Worm (Caenorhabditis elegans) whole organism, young adult: ENCODE measurements around the gene F39D8.3.

ENCODE experiments used
- F10E7.11 ChIP-seq: sonication (generic microtip); optimal IDR thresholded peaks from 2 replicates; lab custom pipeline; 2017; ENCODE audit warnings: mild to moderate bottlenecking, missing genetic modification characterization, moderate library complexity, missing compliant biosample characterization
- F37B4.10 ChIP-seq: fragments of 200-800 bp; sonication (Bioruptor generic); IDR thresholded peaks from 2 replicates; pipeline ENCODE4 v1.3.6; 2022; ENCODE audit warnings: missing genetic modification characterization, missing compliant biosample characterization
- F39B2.1 ChIP-seq: fragments of 200-800 bp; sonication (Bioruptor generic); IDR thresholded peaks from 2 replicates; pipeline ENCODE4 v1.3.6; 2022; ENCODE audit warnings: missing genetic modification reagents, missing genetic modification characterization, missing compliant biosample characterization
- F52B5.7 ChIP-seq: sonication (generic microtip); optimal IDR thresholded peaks from 2 replicates; lab custom pipeline; 2016; ENCODE audit warnings: mild to moderate bottlenecking, missing genetic modification characterization, missing compliant biosample characterization
- K12H6.12 ChIP-seq: fragments of 200-800 bp; sonication (Bioruptor generic); optimal IDR thresholded peaks from 2 replicates; lab custom pipeline; 2018; ENCODE audit warnings: mild to moderate bottlenecking, missing genetic modification characterization, missing compliant biosample characterization
- Y79H2A.3 ChIP-seq: fragments of 200-800 bp; sonication (Bioruptor generic); conservative IDR thresholded peaks from 2 replicates; pipeline ENCODE4 v1.3.6; 2022; ENCODE audit warnings: missing genetic modification reagents, missing genetic modification characterization, missing compliant biosample characterization
- ama-1 ChIP-seq, 3 experiments: fragments of 150-350 bp in 1 of 3; sonication (generic microtip) in 2 of 3; optimal IDR thresholded peaks; 2 replicates each; lab custom pipeline; 2014 to 2018; ENCODE audit warnings: missing biosample characterization in 2 of 3, missing genetic modification characterization in 2 of 3, missing genetic modification reagents in 2 of 3
- athp-1 ChIP-seq: sonication (generic microtip); optimal IDR thresholded peaks from 2 replicates; lab custom pipeline; 2017; ENCODE audit warnings: mild to moderate bottlenecking, missing genetic modification characterization, missing compliant biosample characterization
- attf-3 ChIP-seq: fragments of 200-800 bp; sonication (Bioruptor generic); conservative IDR thresholded peaks from 2 replicates; pipeline ENCODE4 v1.3.6; 2022; ENCODE audit warnings: missing genetic modification reagents, missing genetic modification characterization, missing compliant biosample characterization
- attf-5 ChIP-seq: fragments of 200-800 bp; sonication (Bioruptor generic); optimal IDR thresholded peaks from 2 replicates; lab custom pipeline; 2018; ENCODE audit warnings: mild to moderate bottlenecking, missing genetic modification characterization, missing compliant biosample characterization
- attf-6 ChIP-seq: fragments of 200-800 bp; sonication (Bioruptor generic); IDR thresholded peaks from 2 replicates; pipeline ENCODE4 v1.3.6; 2022; ENCODE audit warnings: missing genetic modification reagents, missing genetic modification characterization, missing compliant biosample characterization
- bed-1 ChIP-seq: fragments of 200-800 bp; sonication (Bioruptor generic); IDR thresholded peaks from 2 replicates; pipeline ENCODE4 v1.3.6; 2022; ENCODE audit warnings: missing genetic modification reagents, missing genetic modification characterization, missing compliant biosample characterization
- bed-2 ChIP-seq: fragments of 200-800 bp; sonication (Bioruptor generic); IDR thresholded peaks from 2 replicates; pipeline ENCODE4 v1.3.6; 2022; ENCODE audit warnings: missing genetic modification reagents, missing genetic modification characterization, missing compliant biosample characterization
- cebp-1 ChIP-seq, 2 experiments: fragments of 200-800 bp in 1 of 2; sonication (Bioruptor generic) in 1 of 2; sonication (generic microtip) in 1 of 2; IDR thresholded peaks in 1 of 2; optimal IDR thresholded peaks in 1 of 2; 2 replicates each; pipeline versions ENCODE4 v1.3.6 to Lab custom; 2017 to 2022; ENCODE audit warnings: missing compliant biosample characterization in 2 of 2, missing genetic modification characterization in 2 of 2, mild to moderate bottlenecking in 1 of 2, missing genetic modification reagents in 1 of 2, moderate library complexity in 1 of 2
- ceh-58 ChIP-seq: fragments of 200-800 bp; sonication (Bioruptor generic); IDR thresholded peaks from 2 replicates; pipeline ENCODE4 v1.3.6; 2022; ENCODE audit warnings: missing genetic modification characterization, missing compliant biosample characterization
- chd-7 ChIP-seq: sonication (generic microtip); optimal IDR thresholded peaks from 2 replicates; lab custom pipeline; 2016; ENCODE audit warnings: mild to moderate bottlenecking, missing genetic modification characterization, moderate library complexity, missing compliant biosample characterization
- egl-44 ChIP-seq: fragments of 200-800 bp; sonication (Bioruptor generic); IDR thresholded peaks from 2 replicates; pipeline ENCODE4 v1.3.6; 2022; ENCODE audit warnings: missing genetic modification reagents, missing genetic modification characterization, missing compliant biosample characterization
- ets-4 ChIP-seq: fragments of 200-800 bp; sonication (Bioruptor generic); optimal IDR thresholded peaks from 2 replicates; lab custom pipeline; 2018; ENCODE audit warnings: mild to moderate bottlenecking, missing genetic modification characterization, missing compliant biosample characterization
- hmg-1.2 ChIP-seq: fragments of 200-800 bp; sonication (Bioruptor generic); IDR thresholded peaks from 2 replicates; pipeline ENCODE4 v1.3.6; 2022; ENCODE audit warnings: missing genetic modification reagents, missing genetic modification characterization, missing compliant biosample characterization
- let-526 ChIP-seq: fragments of 200-800 bp; sonication (Bioruptor generic); IDR thresholded peaks from 2 replicates; pipeline ENCODE4 v1.3.6; 2022; ENCODE audit warnings: missing genetic modification reagents, missing genetic modification characterization, missing compliant biosample characterization
- let-607 ChIP-seq, 2 experiments: fragments of 200-800 bp in 1 of 2; sonication (Bioruptor generic) in 1 of 2; sonication (generic microtip) in 1 of 2; optimal IDR thresholded peaks; 2 replicates each; lab custom pipeline; 2016 to 2018; ENCODE audit warnings: mild to moderate bottlenecking in 2 of 2, missing compliant biosample characterization in 2 of 2, missing genetic modification characterization in 2 of 2, moderate library complexity in 2 of 2, missing genotype in 1 of 2
- lin-40 ChIP-seq: sonication (generic microtip); optimal IDR thresholded peaks from 2 replicates; lab custom pipeline; 2016; ENCODE audit warnings: missing genetic modification characterization, mild to moderate bottlenecking, missing compliant biosample characterization, missing genotype, missing genetic modification reagents
- mcd-1 ChIP-seq: fragments of 200-800 bp; sonication (Bioruptor generic); IDR thresholded peaks from 2 replicates; pipeline ENCODE4 v1.3.6; 2022; ENCODE audit warnings: missing genetic modification reagents, missing genetic modification characterization, missing compliant biosample characterization
- nfya-1 ChIP-seq: sonication (generic microtip); optimal IDR thresholded peaks from 2 replicates; lab custom pipeline; 2017; ENCODE audit warnings: antibody characterized with exemption, missing compliant biosample characterization, missing genetic modification characterization, borderline replicate concordance; ENCODE audit not compliant: insufficient read depth
- nhr-80 ChIP-seq: sonication (generic microtip); optimal IDR thresholded peaks from 2 replicates; lab custom pipeline; 2016; ENCODE audit warnings: missing genetic modification characterization, missing compliant biosample characterization
- rec-8 ChIP-seq, 2 experiments: sonication (generic microtip); optimal IDR thresholded peaks; 2 replicates each; lab custom pipeline; 2016; ENCODE audit warnings: mild to moderate bottlenecking in 2 of 2, missing genetic modification characterization in 2 of 2, missing genetic modification reagents in 2 of 2, missing genotype in 2 of 2, missing biosample characterization in 1 of 2, missing compliant biosample characterization in 1 of 2, moderate library complexity in 1 of 2
- rpc-1 ChIP-seq, 2 experiments: fragments of 150-350 bp in 1 of 2; sonication (generic microtip) in 1 of 2; optimal IDR thresholded peaks; 2 replicates each; lab custom pipeline; 2014 to 2018; ENCODE audit warnings: missing biosample characterization in 1 of 2, missing genetic modification characterization in 1 of 2, missing genetic modification reagents in 1 of 2, missing genotype in 1 of 2
- sea-2 ChIP-seq: fragments of 200-800 bp; sonication (Bioruptor generic); IDR thresholded peaks from 2 replicates; pipeline ENCODE4 v1.3.6; 2022; ENCODE audit warnings: missing genetic modification characterization, missing compliant biosample characterization
- snpc-3.4 ChIP-seq: sonication (generic microtip); optimal IDR thresholded peaks from 2 replicates; lab custom pipeline; 2017; ENCODE audit warnings: missing genetic modification characterization, mild to moderate bottlenecking, missing compliant biosample characterization, antibody characterized with exemption, moderate library complexity, missing genotype, missing genetic modification reagents
- snpc-4 ChIP-seq, 5 experiments: fragments of 150-350 bp in 1 of 5; sonication (generic microtip) in 4 of 5; optimal IDR thresholded peaks; 2 replicates each; lab custom pipeline; 2014 to 2018; ENCODE audit warnings: missing genetic modification characterization in 5 of 5, missing biosample characterization in 3 of 5, antibody characterized with exemption in 2 of 5, mild to moderate bottlenecking in 2 of 5, missing compliant biosample characterization in 2 of 5, missing genotype in 2 of 5, moderate library complexity in 2 of 5, missing genetic modification reagents in 1 of 5
- ztf-28 ChIP-seq: fragments of 200-800 bp; sonication (Bioruptor generic); IDR thresholded peaks from 2 replicates; pipeline ENCODE4 v1.3.6; 2022; ENCODE audit warnings: missing genetic modification reagents, missing genetic modification characterization, missing compliant biosample characterization
- ztf-6 ChIP-seq: fragments of 200-800 bp; sonication (Bioruptor generic); IDR thresholded peaks from 2 replicates; pipeline ENCODE4 v1.3.6; 2022; ENCODE audit warnings: missing genetic modification reagents, missing genetic modification characterization, missing compliant biosample characterization

Gene F39D8.3

ce11 chrX:15438768-15439167 is 18.0 kb downstream of the F39D8.3 start:
- no peak for TF ChIP-seq ztf-28
- no peak for TF ChIP-seq K12H6.12 (tag; lab: Kevin White, UChicago)
- peak; percentile 26; the same call in 1 of the 2 replicates for TF ChIP-seq mcd-1 (GFP tag; lab: Robert Waterston, UW)
- TF ChIP-seq F37B4.10 (GFP tag; lab: Robert Waterston, UW) = 0 out of 2 replicates have a peak, but pooled peaks have one; percentile 68
- no peak for TF ChIP-seq bed-2 (GFP tag; lab: Robert Waterston, UW)
- TF ChIP-seq attf-3 (GFP tag; lab: Robert Waterston, UW) = no peak
- peak; percentile 24 for TF ChIP-seq snpc-4 (GFP tag; optimal IDR thresholded peaks at IDR 0.05; lab: Kevin White, UChicago)
- peak in 3 of 4 experiments; percentile 51 to 85 (median 78) for TF ChIP-seq snpc-4 (tag; optimal IDR thresholded peaks at IDR 0.05; lab: Kevin White, UChicago)

DNA sequence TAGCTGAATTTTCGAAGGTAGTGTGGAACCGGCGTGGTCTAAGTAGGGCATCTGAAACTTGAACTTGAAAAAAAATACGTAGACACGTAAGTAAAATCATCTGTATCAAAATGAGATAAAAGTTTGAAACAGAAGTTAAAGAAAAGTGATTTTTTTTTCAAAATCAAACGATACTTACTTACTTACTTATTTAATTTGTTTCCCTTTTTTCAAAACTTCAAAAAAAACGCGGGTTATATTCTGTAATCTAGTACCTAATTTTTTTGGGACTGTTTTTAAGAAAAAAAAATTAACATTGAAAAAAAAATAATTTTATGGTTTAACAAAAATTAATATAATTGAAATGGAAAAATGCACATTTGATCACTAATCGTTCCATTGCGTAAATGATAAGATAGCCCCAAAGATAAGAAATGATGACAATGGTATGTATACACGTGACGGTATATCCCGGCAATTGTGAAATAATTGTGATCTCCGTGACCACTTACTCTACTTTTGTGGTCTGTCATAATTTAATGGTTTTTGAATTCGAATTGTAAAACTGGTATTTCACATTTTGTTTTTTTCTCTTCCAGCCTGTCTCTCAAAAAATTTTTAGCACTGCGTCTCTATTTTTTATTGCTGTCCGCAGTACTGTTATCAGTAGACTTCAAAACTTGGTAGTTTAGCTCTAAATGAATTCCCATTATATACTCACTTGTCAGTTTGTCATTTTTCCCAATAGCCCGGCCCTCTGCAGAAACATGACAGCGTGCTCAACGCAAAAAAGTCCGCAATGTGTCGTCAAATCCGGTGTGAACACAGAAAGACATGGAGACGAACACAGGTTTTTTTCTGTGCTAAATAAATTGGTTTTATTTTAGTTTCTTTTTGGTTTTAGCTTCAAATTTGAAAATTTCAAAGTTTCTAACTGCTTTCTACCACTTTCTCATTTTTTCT is 20.2 kb downstream of the F39D8.3 start, which contains the start of gene mocs-1:
TSS of gene mocs-1 (minus strand) at position 51 of the 942 bp plus-strand sequence.
- TF ChIP-seq cebp-1 (GFP tag; IDR thresholded peaks at IDR 0.05; lab: Robert Waterston, UW) (peak; percentile 62; the same call in 1 of the 2 replicates), cebp-1 (tag; optimal IDR thresholded peaks at IDR 0.05; lab: Kevin White, UChicago) (peak; percentile 85), F10E7.11 (tag; lab: Kevin White, UChicago) (no peak), hmg-1.2 (GFP tag; lab: Robert Waterston, UW) (peak; percentile 12; the same call in 1 of the 2 replicates), let-607 (tag; optimal IDR thresholded peaks at IDR 0.05; lab: Kevin White, UChicago) (peak in 1 of 2 experiments; percentile 9), snpc-4 (GFP tag; optimal IDR thresholded peaks at IDR 0.05; lab: Kevin White, UChicago) (no peak), snpc-4 (tag; optimal IDR thresholded peaks at IDR 0.05; lab: Kevin White, UChicago) (peak in 1 of 4 experiments; percentile 14), nhr-80 (tag; lab: Kevin White, UChicago) (peak; percentile 68), attf-5 (GFP tag; lab: Kevin White, UChicago) (peak; percentile 26), lin-40 (tag; lab: Kevin White, UChicago) (peak; percentile 8), ceh-58 (GFP tag; lab: Robert Waterston, UW) (no peak)

DNA sequence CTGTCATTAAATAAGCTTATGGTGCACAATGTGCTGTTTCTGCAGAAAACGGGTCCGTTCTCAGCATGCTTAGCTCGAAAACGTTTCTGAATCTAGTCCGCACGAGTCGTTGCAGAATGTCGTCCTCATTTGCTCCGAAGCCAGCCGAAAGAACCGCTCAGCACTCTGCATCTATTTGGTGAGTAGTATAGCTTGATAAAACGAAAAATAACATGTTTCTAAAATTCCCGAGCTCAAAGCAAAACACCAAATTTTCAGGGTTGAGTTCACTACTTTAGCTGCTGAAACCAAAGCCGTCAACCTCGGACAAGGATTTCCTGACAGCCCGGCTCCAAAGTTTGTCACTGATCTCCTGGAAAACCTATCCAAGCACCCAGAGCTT is 20.9 kb downstream of the F39D8.3 start, which contains the start of gene nkat-3:
TSS of gene nkat-3 (plus strand) at position 46 of the 382 bp plus-strand sequence.
- TF ChIP-seq attf-6 (GFP tag; lab: Robert Waterston, UW) (no peak), rpc-1 (optimal IDR thresholded peaks at IDR 0.05; lab: Kevin White, UChicago) (no peak), rpc-1 (tag; optimal IDR thresholded peaks at IDR 0.05; lab: Kevin White, UChicago) (no peak), F39B2.1 (GFP tag; lab: Robert Waterston, UW) (no peak), bed-1 (GFP tag; lab: Robert Waterston, UW) (no peak), sea-2 (no peak), let-526 (GFP tag; lab: Robert Waterston, UW) (no peak), F52B5.7 (tag; lab: Kevin White, UChicago) (no peak), egl-44 (no peak), ztf-28 (no peak), Y79H2A.3 (GFP tag; lab: Robert Waterston, UW) (no peak), chd-7 (tag; lab: Kevin White, UChicago) (no peak), ama-1 (optimal IDR thresholded peaks at IDR 0.05; lab: Kevin White, UChicago) (no peak), ama-1 (GFP tag; optimal IDR thresholded peaks at IDR 0.05; lab: Kevin White, UChicago) (no peak), rec-8 (tag; optimal IDR thresholded peaks at IDR 0.05; lab: Kevin White, UChicago) (no peak), snpc-3.4 (no peak), ztf-6 (no peak), ceh-58 (GFP tag; lab: Robert Waterston, UW) (no peak), nfya-1 (tag; lab: Kevin White, UChicago) (no peak), athp-1 (tag; lab: Kevin White, UChicago) (no peak), ets-4 (GFP tag; lab: Kevin White, UChicago) (no peak)
